Worm (Caenorhabditis elegans) whole organism, L1 larva: ENCODE measurements around the gene srx-60.

Experiments
- C04F5.9 ChIP-seq: sonication (generic microtip); optimal IDR thresholded peaks from 2 replicates; lab custom pipeline; 2016; ENCODE audit warnings: missing genetic modification characterization, missing compliant biosample characterization
- C16A3.4 ChIP-seq: fragments of 150-350 bp; optimal IDR thresholded peaks from 2 replicates; lab custom pipeline; 2014; ENCODE audit warnings: missing biosample characterization, missing genetic modification characterization
- F16B12.6 ChIP-seq: fragments of 150-350 bp; optimal IDR thresholded peaks from 2 replicates; lab custom pipeline; 2014; ENCODE audit warnings: missing biosample characterization, missing genetic modification characterization
- Y116A8C.19 ChIP-seq: sonication (generic microtip); optimal IDR thresholded peaks from 2 replicates; lab custom pipeline; 2016; ENCODE audit warnings: missing compliant biosample characterization, missing genetic modification characterization, borderline replicate concordance
- aly-2 ChIP-seq: fragments of 150-350 bp; optimal IDR thresholded peaks from 2 replicates; lab custom pipeline; 2014; ENCODE audit warnings: missing biosample characterization, missing genetic modification characterization
- ama-1 ChIP-seq: fragments of 150-350 bp; optimal IDR thresholded peaks from 2 replicates; lab custom pipeline; 2014
- blmp-1 ChIP-seq: fragments of 150-350 bp; optimal IDR thresholded peaks from 2 replicates; lab custom pipeline; 2014; ENCODE audit warnings: missing biosample characterization, missing genetic modification characterization
- ceh-63 ChIP-seq: fragments of 200-800 bp; sonication (Bioruptor generic); optimal IDR thresholded peaks from 2 replicates; lab custom pipeline; 2018; ENCODE audit warnings: mild to moderate bottlenecking, missing genetic modification characterization, missing compliant biosample characterization
- ceh-90 ChIP-seq: sonication (generic microtip); optimal IDR thresholded peaks from 2 replicates; lab custom pipeline; 2016; ENCODE audit warnings: missing genetic modification characterization, missing compliant biosample characterization
- ces-1 ChIP-seq: fragments of 150-350 bp; optimal IDR thresholded peaks from 2 replicates; lab custom pipeline; 2014; ENCODE audit warnings: missing biosample characterization, missing genetic modification reagents, missing genetic modification characterization
- dpl-1 ChIP-seq, 3 experiments: fragments of 150-350 bp in 2 of 3; sonication (generic microtip) in 1 of 3; optimal IDR thresholded peaks; 2 replicates each; lab custom pipeline; 2014 to 2017; ENCODE audit warnings: missing biosample characterization in 3 of 3, missing genetic modification characterization in 3 of 3, missing genetic modification reagents in 3 of 3
- egl-13 ChIP-seq: sonication (generic microtip); optimal IDR thresholded peaks from 2 replicates; lab custom pipeline; 2016; ENCODE audit warnings: missing genotype, missing genetic modification reagents, missing genetic modification characterization, missing compliant biosample characterization
- egl-27 ChIP-seq, 2 experiments: fragments of 150-350 bp in 1 of 2; sonication (generic microtip); optimal IDR thresholded peaks; 3 replicates each; lab custom pipeline; 2017 to 2018; ENCODE audit warnings: missing biosample characterization in 2 of 2, missing genetic modification characterization in 2 of 2, missing genetic modification reagents in 2 of 2
- elt-2 ChIP-seq: sonication (generic microtip); optimal IDR thresholded peaks from 2 replicates; lab custom pipeline; 2016; ENCODE audit warnings: missing genetic modification characterization, mild to moderate bottlenecking, inconsistent platforms, missing compliant biosample characterization, missing genetic modification reagents
- elt-3 ChIP-seq, 6 experiments: fragments of 150-350 bp in 1 of 6; sonication (generic microtip); optimal IDR thresholded peaks; 2 replicates each; lab custom pipeline; 2017 to 2018; ENCODE audit warnings: missing biosample characterization in 6 of 6, missing genetic modification characterization in 6 of 6, inconsistent platforms in 1 of 6
- fkh-10 ChIP-seq: sonication (generic microtip); optimal IDR thresholded peaks from 2 replicates; lab custom pipeline; 2017; ENCODE audit warnings: missing biosample characterization, missing genetic modification reagents, missing genetic modification characterization
- fkh-4 ChIP-seq: sonication (generic microtip); optimal IDR thresholded peaks from 2 replicates; lab custom pipeline; 2016; ENCODE audit warnings: missing compliant biosample characterization, missing genetic modification characterization, borderline replicate concordance
- fos-1 ChIP-seq: fragments of 150-350 bp; optimal IDR thresholded peaks from 2 replicates; lab custom pipeline; 2014; ENCODE audit warnings: missing biosample characterization, missing genetic modification characterization
- hlh-17 ChIP-seq: fragments of 200-800 bp; sonication (Bioruptor generic); optimal IDR thresholded peaks from 2 replicates; lab custom pipeline; 2018; ENCODE audit warnings: missing genetic modification characterization, mild to moderate bottlenecking, missing compliant biosample characterization, moderate library complexity, borderline replicate concordance
- hlh-4 ChIP-seq: sonication (generic microtip); optimal IDR thresholded peaks from 2 replicates; lab custom pipeline; 2016; ENCODE audit warnings: mild to moderate bottlenecking, missing genetic modification characterization, missing compliant biosample characterization
- isw-1 ChIP-seq: fragments of 200-800 bp; sonication (Bioruptor generic); IDR thresholded peaks from 2 replicates; pipeline ENCODE4 v1.3.6; 2022; ENCODE audit warnings: missing genetic modification characterization, missing compliant biosample characterization
- lin-14 ChIP-seq: fragments of 200-800 bp; sonication (Bioruptor generic); optimal IDR thresholded peaks from 2 replicates; lab custom pipeline; 2018; ENCODE audit warnings: mild to moderate bottlenecking, missing genetic modification characterization, moderate library complexity, missing compliant biosample characterization
- lin-15B ChIP-seq: fragments of 150-350 bp; sonication (generic microtip); optimal IDR thresholded peaks from 3 replicates; lab custom pipeline; 2014; ENCODE audit warnings: missing biosample characterization, missing genetic modification characterization
- lin-39 ChIP-seq: fragments of 150-350 bp; optimal IDR thresholded peaks from 2 replicates; lab custom pipeline; 2014; ENCODE audit warnings: missing biosample characterization, missing genetic modification reagents, missing genetic modification characterization
- mdl-1 ChIP-seq, 2 experiments: fragments of 150-350 bp; optimal IDR thresholded peaks; 2 replicates each; lab custom pipeline; 2014 to 2017; ENCODE audit warnings: missing biosample characterization in 2 of 2, missing genetic modification characterization in 2 of 2, inconsistent platforms in 1 of 2
- mef-2 ChIP-seq: fragments of 150-350 bp; optimal IDR thresholded peaks from 2 replicates; lab custom pipeline; 2014; ENCODE audit warnings: missing biosample characterization, missing genetic modification characterization
- nhr-11 ChIP-seq: fragments of 150-350 bp; optimal IDR thresholded peaks from 2 replicates; lab custom pipeline; 2014; ENCODE audit warnings: missing biosample characterization, missing genetic modification characterization
- nhr-12 ChIP-seq: sonication (generic microtip); optimal IDR thresholded peaks from 2 replicates; lab custom pipeline; 2017; ENCODE audit warnings: missing biosample characterization, missing genetic modification characterization
- nhr-19 ChIP-seq: fragments of 200-800 bp; sonication (Bioruptor generic); conservative IDR thresholded peaks from 2 replicates; pipeline ENCODE4 v1.3.6; 2022; ENCODE audit warnings: missing genetic modification characterization, missing compliant biosample characterization
- nhr-237 ChIP-seq: fragments of 150-350 bp; optimal IDR thresholded peaks from 2 replicates; lab custom pipeline; 2014; ENCODE audit warnings: missing biosample characterization, missing genetic modification characterization
- nhr-47 ChIP-seq: sonication (generic microtip); optimal IDR thresholded peaks from 2 replicates; lab custom pipeline; 2016; ENCODE audit warnings: mild to moderate bottlenecking, missing genetic modification characterization, moderate library complexity, missing compliant biosample characterization
- nhr-76 ChIP-seq: sonication (generic microtip); optimal IDR thresholded peaks from 2 replicates; lab custom pipeline; 2017; ENCODE audit warnings: missing biosample characterization, missing genetic modification characterization
- nhr-84 ChIP-seq: sonication (generic microtip); optimal IDR thresholded peaks from 2 replicates; lab custom pipeline; 2017; ENCODE audit warnings: missing biosample characterization, missing genetic modification characterization
- pax-3 ChIP-seq: fragments of 200-800 bp; sonication (Bioruptor generic); optimal IDR thresholded peaks from 2 replicates; lab custom pipeline; 2018; ENCODE audit warnings: mild to moderate bottlenecking, missing genetic modification characterization, moderate library complexity, missing compliant biosample characterization
- pqm-1 ChIP-seq: sonication (generic microtip); optimal IDR thresholded peaks from 3 replicates; lab custom pipeline; 2017; ENCODE audit warnings: missing biosample characterization, missing genetic modification characterization
- rnt-1 ChIP-seq: sonication (generic microtip); optimal IDR thresholded peaks from 2 replicates; lab custom pipeline; 2016; ENCODE audit warnings: mild to moderate bottlenecking, missing genetic modification characterization, moderate library complexity, missing compliant biosample characterization
- skn-1 ChIP-seq: fragments of 150-350 bp; optimal IDR thresholded peaks from 2 replicates; lab custom pipeline; 2014; ENCODE audit warnings: missing biosample characterization, missing genetic modification characterization
- snu-23 ChIP-seq: sonication (generic microtip); optimal IDR thresholded peaks from 2 replicates; lab custom pipeline; 2016; ENCODE audit warnings: missing genetic modification characterization, missing compliant biosample characterization
- sptf-1 ChIP-seq: fragments of 150-350 bp; optimal IDR thresholded peaks from 2 replicates; lab custom pipeline; 2014; ENCODE audit warnings: missing biosample characterization, missing genetic modification characterization
- sup-37 ChIP-seq: fragments of 200-800 bp; sonication (Bioruptor generic); optimal IDR thresholded peaks from 2 replicates; lab custom pipeline; 2018; ENCODE audit warnings: mild to moderate bottlenecking, missing genetic modification characterization, missing compliant biosample characterization
- tbx-2 ChIP-seq: sonication (generic microtip); optimal IDR thresholded peaks from 2 replicates; lab custom pipeline; 2016; ENCODE audit warnings: missing genetic modification characterization, missing compliant biosample characterization
- tlp-1 ChIP-seq: fragments of 150-350 bp; optimal IDR thresholded peaks from 2 replicates; lab custom pipeline; 2014; ENCODE audit warnings: missing biosample characterization, missing genetic modification characterization
- unc-130 ChIP-seq: fragments of 150-350 bp; optimal IDR thresholded peaks from 2 replicates; lab custom pipeline; 2017; ENCODE audit warnings: missing biosample characterization, missing genetic modification characterization, inconsistent platforms
- unc-62 ChIP-seq: fragments of 150-350 bp; optimal IDR thresholded peaks from 2 replicates; lab custom pipeline; 2014; ENCODE audit warnings: missing biosample characterization, missing genetic modification reagents, missing genetic modification characterization
- unc-86 ChIP-seq: sonication (generic microtip); optimal IDR thresholded peaks from 2 replicates; lab custom pipeline; 2016; ENCODE audit warnings: missing genetic modification characterization, missing compliant biosample characterization
- xbp-1 ChIP-seq: sonication (generic microtip); optimal IDR thresholded peaks from 2 replicates; lab custom pipeline; 2016; ENCODE audit warnings: missing genetic modification characterization, missing compliant biosample characterization
- ztf-11 ChIP-seq, 2 experiments: sonication (generic microtip); optimal IDR thresholded peaks; 2 replicates each; lab custom pipeline; 2016 to 2017; ENCODE audit warnings: missing genetic modification characterization in 2 of 2, missing biosample characterization in 1 of 2, missing compliant biosample characterization in 1 of 2
- ztf-4 ChIP-seq: fragments of 150-350 bp; optimal IDR thresholded peaks from 2 replicates; lab custom pipeline; 2014; ENCODE audit warnings: missing biosample characterization, missing genetic modification characterization

The srx-60 gene

ce11 chrV:7435376-7436204 lies 34.9 kb downstream of the srx-60 start, which contains the start of the genes ddo-2 and F25E5.8 (continued):
- no peak for TF ChIP-seq pax-3 (tag; lab: Kevin White, UChicago)
- TF ChIP-seq hlh-4, result no peak
- no peak for TF ChIP-seq isw-1
- peak; percentile 81 for TF ChIP-seq unc-130 (tag; lab: Kevin White, UChicago)
- no peak for TF ChIP-seq nhr-237 (tag; lab: Kevin White, UChicago)
- TF ChIP-seq lin-39 (tag; lab: Kevin White, UChicago), result no peak
- TF ChIP-seq fos-1, result no peak
- TF ChIP-seq nhr-19 (GFP tag; lab: Robert Waterston, UW), result peak; percentile 72
- peak in 1 of 6 experiments; percentile 68 for TF ChIP-seq elt-3 (tag; optimal IDR thresholded peaks at IDR 0.05; lab: Kevin White, UChicago)
- no peak for TF ChIP-seq ceh-90 (tag; lab: Kevin White, UChicago)
- no peak for TF ChIP-seq unc-86 (tag; lab: Kevin White, UChicago)
- peak; percentile 24 for TF ChIP-seq skn-1 (tag; lab: Kevin White, UChicago)
- TF ChIP-seq lin-15B (tag; lab: Kevin White, UChicago), result no peak
- no peak for TF ChIP-seq xbp-1 (tag; lab: Kevin White, UChicago)
- no peak for TF ChIP-seq pqm-1
- no peak for TF ChIP-seq nhr-11 (tag; lab: Kevin White, UChicago)
- TF ChIP-seq blmp-1, result peak; percentile 83
- no peak for TF ChIP-seq nhr-47
- TF ChIP-seq nhr-12 (tag; lab: Kevin White, UChicago), result no peak
- TF ChIP-seq dpl-1 (GFP tag; optimal IDR thresholded peaks at IDR 0.05; lab: Kevin White, UChicago), result no peak
- TF ChIP-seq elt-2 (tag; lab: Kevin White, UChicago), result no peak
- peak; percentile 18 for TF ChIP-seq lin-14 (GFP tag; lab: Kevin White, UChicago)
- TF ChIP-seq mdl-1 (tag; optimal IDR thresholded peaks at IDR 0.05; lab: Kevin White, UChicago), result peak in 1 of 2 experiments; percentile 38
- TF ChIP-seq snu-23, result peak; percentile 32
- no peak for TF ChIP-seq ztf-4 (tag; lab: Kevin White, UChicago)
- TF ChIP-seq egl-13 (tag; lab: Kevin White, UChicago), result no peak
- TF ChIP-seq hlh-17 (GFP tag; lab: Kevin White, UChicago), result no peak
- TF ChIP-seq C04F5.9 (tag; lab: Kevin White, UChicago), result no peak
- TF ChIP-seq ceh-63, result no peak
- no peak for TF ChIP-seq F16B12.6 (tag; lab: Kevin White, UChicago)
- no peak for TF ChIP-seq nhr-84
- no peak for TF ChIP-seq tlp-1
- no peak for TF ChIP-seq Y116A8C.19 (tag; lab: Kevin White, UChicago)
- TF ChIP-seq, all 84 proteins: peak for 14

- no peak for TF ChIP-seq unc-62 (GFP tag; lab: Kevin White, UChicago)
- no peak for TF ChIP-seq fos-1
- no peak for TF ChIP-seq pax-3 (tag; lab: Kevin White, UChicago)
- TF ChIP-seq fkh-10 (GFP tag; lab: Kevin White, UChicago), result no peak
- no peak for TF ChIP-seq fkh-4 (tag; lab: Kevin White, UChicago)
- TF ChIP-seq ztf-11 (tag; optimal IDR thresholded peaks at IDR 0.05; lab: Kevin White, UChicago), result no peak
- no peak for TF ChIP-seq ztf-4 (tag; lab: Kevin White, UChicago)
Measured at ce11 chrV:7436509-7436908, 35.8 kb downstream of the srx-60 start.

ce11 chrV:7436911-7437310 lies 36.2 kb downstream of the srx-60 start:
- TF ChIP-seq F16B12.6 (tag; lab: Kevin White, UChicago) (no peak), blmp-1 (peak; percentile 94), ama-1 (lab: Kevin White, UChicago) (peak; percentile 87), sptf-1 (tag; lab: Kevin White, UChicago) (no peak), hlh-17 (GFP tag; lab: Kevin White, UChicago) (no peak), tbx-2 (tag; lab: Kevin White, UChicago) (peak; percentile 65), rnt-1 (tag; lab: Kevin White, UChicago) (no peak), egl-13 (tag; lab: Kevin White, UChicago) (no peak), egl-27 (tag; optimal IDR thresholded peaks at IDR 0.05; lab: Kevin White, UChicago) (no peak), skn-1 (tag; lab: Kevin White, UChicago) (peak; percentile 54), mef-2 (no peak), C16A3.4 (tag; lab: Kevin White, UChicago) (peak; percentile 32), lin-39 (tag; lab: Kevin White, UChicago) (no peak), unc-86 (tag; lab: Kevin White, UChicago) (no peak), aly-2 (tag; lab: Kevin White, UChicago) (no peak), nhr-76 (tag; lab: Kevin White, UChicago) (no peak), Y116A8C.19 (tag; lab: Kevin White, UChicago) (no peak), sup-37 (no peak), xbp-1 (tag; lab: Kevin White, UChicago) (no peak), ces-1 (GFP tag; lab: Kevin White, UChicago) (no peak)
